Worm (Caenorhabditis elegans) whole organism, mixed stage, embryonic: ENCODE measurements around the gene C36A4.10.

ENCODE experiments used
- bed-3 ChIP-seq: fragments of 200-800 bp; sonication (Bioruptor generic); optimal IDR thresholded peaks from 3 replicates; lab custom pipeline; 2018; ENCODE audit warnings: mild to moderate bottlenecking, missing genetic modification characterization, moderate library complexity, missing compliant biosample characterization
- blmp-1 ChIP-seq: fragments of 150-350 bp; optimal IDR thresholded peaks from 2 replicates; lab custom pipeline; 2014; ENCODE audit warnings: missing biosample characterization, missing genetic modification characterization
- ceh-39 ChIP-seq: fragments of 150-350 bp; optimal IDR thresholded peaks from 2 replicates; lab custom pipeline; 2014; ENCODE audit warnings: missing biosample characterization, missing genetic modification characterization
- ceh-43 ChIP-seq: fragments of 200-800 bp; sonication (Bioruptor generic); optimal IDR thresholded peaks from 2 replicates; lab custom pipeline; 2018; ENCODE audit warnings: mild to moderate bottlenecking, missing genetic modification characterization, moderate library complexity, missing compliant biosample characterization
- ceh-83 ChIP-seq: fragments of 200-800 bp; sonication (Bioruptor generic); optimal IDR thresholded peaks from 2 replicates; lab custom pipeline; 2018; ENCODE audit warnings: mild to moderate bottlenecking, missing genetic modification characterization, missing compliant biosample characterization
- ces-1 ChIP-seq: fragments of 150-350 bp; optimal IDR thresholded peaks from 2 replicates; lab custom pipeline; 2014; ENCODE audit warnings: missing biosample characterization, missing genetic modification reagents, missing genetic modification characterization
- cnd-1 ChIP-seq: fragments of 200-800 bp; sonication (Bioruptor generic); optimal IDR thresholded peaks from 2 replicates; lab custom pipeline; 2018; ENCODE audit warnings: mild to moderate bottlenecking, missing genetic modification characterization, missing compliant biosample characterization
- drap-1 ChIP-seq: fragments of 200-800 bp; sonication (Bioruptor generic); optimal IDR thresholded peaks from 3 replicates; lab custom pipeline; 2018; ENCODE audit warnings: mild to moderate bottlenecking, missing genetic modification characterization, missing compliant biosample characterization
- elt-1 ChIP-seq: sonication (generic microtip); optimal IDR thresholded peaks from 2 replicates; lab custom pipeline; 2017; ENCODE audit warnings: missing genetic modification characterization, mild to moderate bottlenecking, missing compliant biosample characterization, antibody characterized with exemption, moderate library complexity, borderline replicate concordance; ENCODE audit not compliant: insufficient read depth
- flh-1 ChIP-seq: fragments of 200-800 bp; sonication (Bioruptor generic); optimal IDR thresholded peaks from 2 replicates; lab custom pipeline; 2018; ENCODE audit warnings: mild to moderate bottlenecking, missing genetic modification characterization, moderate library complexity, missing compliant biosample characterization
- ham-2 ChIP-seq: fragments of 200-800 bp; sonication (Bioruptor generic); optimal IDR thresholded peaks from 2 replicates; lab custom pipeline; 2018; ENCODE audit warnings: mild to moderate bottlenecking, missing genetic modification characterization, missing compliant biosample characterization
- lin-13 ChIP-seq: fragments of 150-350 bp; optimal IDR thresholded peaks from 2 replicates; lab custom pipeline; 2014; ENCODE audit warnings: missing biosample characterization, missing genetic modification characterization
- lin-32 ChIP-seq: fragments of 200-800 bp; sonication (Bioruptor generic); optimal IDR thresholded peaks from 2 replicates; lab custom pipeline; 2018; ENCODE audit warnings: mild to moderate bottlenecking, missing genetic modification characterization, missing compliant biosample characterization
- lsy-2 ChIP-seq: fragments of 150-350 bp; optimal IDR thresholded peaks from 2 replicates; lab custom pipeline; 2014; ENCODE audit warnings: missing biosample characterization, missing genetic modification characterization
- mep-1 ChIP-seq: fragments of 150-350 bp; optimal IDR thresholded peaks from 2 replicates; lab custom pipeline; 2017; ENCODE audit warnings: missing biosample characterization, missing genetic modification reagents, missing genetic modification characterization, inconsistent platforms
- mls-2 ChIP-seq: sonication (generic microtip); optimal IDR thresholded peaks from 2 replicates; lab custom pipeline; 2016; ENCODE audit warnings: mild to moderate bottlenecking, missing genetic modification characterization, moderate library complexity, missing compliant biosample characterization
- nhr-12 ChIP-seq: fragments of 150-350 bp; optimal IDR thresholded peaks from 2 replicates; lab custom pipeline; 2014; ENCODE audit warnings: missing biosample characterization, missing genetic modification characterization
- nhr-237 ChIP-seq: fragments of 150-350 bp; optimal IDR thresholded peaks from 2 replicates; lab custom pipeline; 2014; ENCODE audit warnings: missing biosample characterization, missing genetic modification characterization
- nhr-28 ChIP-seq: fragments of 150-350 bp; optimal IDR thresholded peaks from 2 replicates; lab custom pipeline; 2014; ENCODE audit warnings: missing biosample characterization, missing genetic modification characterization
- pha-4 ChIP-seq: fragments of 150-350 bp; optimal IDR thresholded peaks from 2 replicates; lab custom pipeline; 2018; ENCODE audit warnings: missing biosample characterization, missing genetic modification reagents, missing genetic modification characterization
- sem-2 ChIP-seq: fragments of 200-800 bp; sonication (Bioruptor generic); optimal IDR thresholded peaks from 2 replicates; lab custom pipeline; 2018; ENCODE audit warnings: mild to moderate bottlenecking, missing genetic modification characterization, missing compliant biosample characterization
- snpc-4 ChIP-seq: fragments of 150-350 bp; optimal IDR thresholded peaks from 2 replicates; lab custom pipeline; 2014; ENCODE audit warnings: missing biosample characterization, missing genetic modification characterization
- sptf-1 ChIP-seq: sonication (generic microtip); optimal IDR thresholded peaks from 2 replicates; lab custom pipeline; 2017; ENCODE audit warnings: mild to moderate bottlenecking, missing genetic modification characterization, moderate library complexity, missing compliant biosample characterization
- tbx-8 ChIP-seq: fragments of 200-800 bp; sonication (Bioruptor generic); optimal IDR thresholded peaks from 2 replicates; lab custom pipeline; 2018; ENCODE audit warnings: mild to moderate bottlenecking, missing genetic modification characterization, moderate library complexity, missing compliant biosample characterization
- unc-120 ChIP-seq: sonication (generic microtip); optimal IDR thresholded peaks from 2 replicates; lab custom pipeline; 2017; ENCODE audit warnings: missing genetic modification characterization, missing compliant biosample characterization; ENCODE audit not compliant: poor library complexity, severe bottlenecking
- unc-39 ChIP-seq: fragments of 150-350 bp; optimal IDR thresholded peaks from 2 replicates; lab custom pipeline; 2014; ENCODE audit warnings: missing biosample characterization, missing genetic modification characterization
- unc-62 ChIP-seq: fragments of 150-350 bp; optimal IDR thresholded peaks from 2 replicates; lab custom pipeline; 2014; ENCODE audit warnings: missing biosample characterization, missing genetic modification reagents, missing genetic modification characterization
- zip-8 ChIP-seq: fragments of 150-350 bp; optimal IDR thresholded peaks from 2 replicates; lab custom pipeline; 2014; ENCODE audit warnings: missing biosample characterization, missing genetic modification characterization

Gene C36A4.10

DNA sequence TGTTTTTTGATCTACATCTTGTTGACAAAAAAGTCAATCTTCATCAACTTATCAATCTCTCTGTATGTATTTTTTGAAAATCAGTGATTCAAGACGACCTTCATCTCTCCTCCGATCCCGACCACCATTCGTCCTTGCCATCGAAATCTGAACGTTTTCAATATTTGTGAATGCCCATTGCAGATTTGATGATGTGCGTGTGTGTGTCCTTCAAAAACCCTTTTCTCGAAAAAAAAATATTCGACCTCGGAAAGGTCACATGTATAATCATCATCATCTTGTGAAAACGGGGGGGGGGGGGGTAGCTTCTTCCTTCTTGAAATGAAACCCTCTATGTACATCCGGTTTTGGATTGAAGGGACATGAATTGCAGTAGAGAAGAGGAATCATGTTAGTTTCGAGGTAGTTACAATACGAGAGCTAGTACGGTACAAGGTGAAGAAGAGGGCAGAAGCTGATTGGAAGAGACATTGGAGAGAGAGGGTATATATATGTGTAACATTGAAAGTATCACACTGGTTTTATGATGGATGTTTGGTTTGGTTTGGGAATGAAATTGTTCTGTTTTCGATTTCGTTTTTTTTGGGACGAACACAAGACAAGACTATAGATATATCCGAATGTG is 18.8 kb downstream of the C36A4.10 start:
- TF ChIP-seq nhr-12 (tag; lab: Kevin White, UChicago) (no peak), ham-2 (GFP tag; lab: Kevin White, UChicago) (no peak), drap-1 (GFP tag; lab: Kevin White, UChicago) (no peak), mls-2 (tag; lab: Kevin White, UChicago) (no peak), mep-1 (tag; lab: Kevin White, UChicago) (no peak), nhr-28 (no peak), unc-39 (tag; lab: Kevin White, UChicago) (no peak), flh-1 (GFP tag; lab: Kevin White, UChicago) (no peak), lsy-2 (tag; lab: Kevin White, UChicago) (no peak), zip-8 (tag; lab: Kevin White, UChicago) (no peak), pha-4 (tag; lab: Kevin White, UChicago) (no peak)

DNA sequence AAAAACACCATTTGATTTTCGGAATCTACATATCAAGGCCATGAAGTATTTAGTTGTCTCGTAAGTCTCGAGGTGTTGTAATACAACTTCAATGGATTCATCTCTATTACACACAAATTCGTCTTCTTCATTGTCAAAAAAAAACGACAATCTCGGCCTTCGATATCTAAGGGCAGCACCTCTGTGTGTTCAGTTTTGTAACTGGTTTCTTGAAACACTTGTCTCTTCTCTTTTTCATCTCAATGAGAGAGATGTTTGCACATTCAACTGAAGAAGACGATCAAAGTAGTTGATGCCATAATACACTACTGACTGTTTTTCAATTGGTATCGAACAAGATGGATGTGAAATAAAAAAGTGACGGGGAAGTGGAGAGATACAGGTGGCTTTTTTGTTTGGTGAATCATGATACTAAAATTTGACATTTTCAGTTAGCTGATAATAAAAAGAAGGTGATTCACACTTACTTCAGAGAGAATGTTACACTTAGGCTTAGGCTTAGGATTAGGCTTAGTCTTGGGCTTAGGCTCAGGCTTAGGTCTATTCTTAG is 19.8 kb downstream of the C36A4.10 start:
- no peak for TF ChIP-seq lsy-2 (tag; lab: Kevin White, UChicago)
- TF ChIP-seq drap-1 (GFP tag; lab: Kevin White, UChicago) = no peak
- TF ChIP-seq nhr-12 (tag; lab: Kevin White, UChicago) = no peak
- no peak for TF ChIP-seq snpc-4 (tag; lab: Kevin White, UChicago)
- TF ChIP-seq sem-2 (GFP tag; lab: Kevin White, UChicago) = no peak
- TF ChIP-seq blmp-1 (tag; lab: Kevin White, UChicago) = no peak
- no peak for TF ChIP-seq ham-2 (GFP tag; lab: Kevin White, UChicago)
- no peak for TF ChIP-seq unc-120 (tag; lab: Kevin White, UChicago)
- no peak for TF ChIP-seq ceh-39 (tag; lab: Kevin White, UChicago)
- no peak for TF ChIP-seq lin-32 (GFP tag; lab: Kevin White, UChicago)
- no peak for TF ChIP-seq ceh-43
- TF ChIP-seq tbx-8 (GFP tag; lab: Kevin White, UChicago) = no peak
- TF ChIP-seq mls-2 (tag; lab: Kevin White, UChicago) = no peak
- no peak for TF ChIP-seq ces-1 (GFP tag; lab: Kevin White, UChicago)
- TF ChIP-seq elt-1 (tag; lab: Kevin White, UChicago) = no peak
- TF ChIP-seq cnd-1 (tag; lab: Kevin White, UChicago) = no peak
- no peak for TF ChIP-seq sptf-1 (tag; lab: Kevin White, UChicago)

DNA sequence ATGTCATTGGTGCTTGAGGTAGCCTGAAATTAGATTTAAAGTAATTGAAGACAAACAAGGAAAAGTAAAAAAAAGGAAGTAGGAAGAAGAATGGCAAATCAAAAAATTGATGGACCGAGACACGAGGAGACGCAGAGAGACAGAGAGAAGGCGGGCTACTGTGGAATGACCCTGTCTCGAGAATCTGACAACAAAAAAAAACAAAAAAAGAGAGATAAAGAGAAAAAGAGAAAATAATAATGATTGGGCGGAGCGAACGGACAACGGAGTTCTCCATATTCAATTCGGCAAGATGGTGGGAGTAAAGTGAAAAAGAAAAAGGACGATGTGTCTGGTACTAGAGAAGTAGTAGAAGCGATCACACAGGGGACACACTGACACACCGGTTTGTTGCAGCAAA is 22.3 kb downstream of the C36A4.10 start, which contains the start of gene toh-1:
Gene toh-1, minus strand, starts transcription at position 23 of the 400 bp plus-strand sequence.
- no peak for TF ChIP-seq snpc-4 (tag; lab: Kevin White, UChicago)
- TF ChIP-seq mls-2 (tag; lab: Kevin White, UChicago) = no peak
- TF ChIP-seq nhr-237 (tag; lab: Kevin White, UChicago) = no peak
- TF ChIP-seq unc-120 (tag; lab: Kevin White, UChicago) = no peak
- TF ChIP-seq nhr-28 = no peak
- no peak for TF ChIP-seq zip-8 (tag; lab: Kevin White, UChicago)
- TF ChIP-seq lin-32 (GFP tag; lab: Kevin White, UChicago) = no peak
- no peak for TF ChIP-seq unc-39 (tag; lab: Kevin White, UChicago)
- TF ChIP-seq unc-62 (GFP tag; lab: Kevin White, UChicago) = no peak
- no peak for TF ChIP-seq drap-1 (GFP tag; lab: Kevin White, UChicago)
- TF ChIP-seq ceh-39 (tag; lab: Kevin White, UChicago) = no peak

ce11 chrIII:3807590-3807989 is 23.7 kb downstream of the C36A4.10 start:
- TF ChIP-seq blmp-1 (tag; lab: Kevin White, UChicago) (peak; percentile 60), zip-8 (tag; lab: Kevin White, UChicago) (no peak)
- TF ChIP-seq, all 35 proteins: peak for 1

- TF ChIP-seq lsy-2 (tag; lab: Kevin White, UChicago) = no peak
- TF ChIP-seq blmp-1 (tag; lab: Kevin White, UChicago) = no peak
- no peak for TF ChIP-seq snpc-4 (tag; lab: Kevin White, UChicago)
- TF ChIP-seq nhr-12 (tag; lab: Kevin White, UChicago) = no peak
- no peak for TF ChIP-seq lin-32 (GFP tag; lab: Kevin White, UChicago)
- no peak for TF ChIP-seq ceh-83
- no peak for TF ChIP-seq lin-13 (tag; lab: Kevin White, UChicago)
- no peak for TF ChIP-seq unc-120 (tag; lab: Kevin White, UChicago)
- TF ChIP-seq cnd-1 (tag; lab: Kevin White, UChicago) = no peak
- no peak for TF ChIP-seq bed-3
- no peak for TF ChIP-seq pha-4 (tag; lab: Kevin White, UChicago)
- TF ChIP-seq unc-39 (tag; lab: Kevin White, UChicago) = no peak
- TF ChIP-seq, all 35 proteins: peak for 0
Observed at ce11 chrIII:3806883-3807282, 24.4 kb downstream of the C36A4.10 start.
